Worm (Caenorhabditis elegans): Measurements from ENCODE around the gene rpl-42.

The rpl-42 gene

ce11 chrII:11103052-11103451 is 10.5 kb downstream of the rpl-42 start:
- TF ChIP-seq nhr-11 (tag; optimal IDR thresholded peaks at IDR 0.05), result no peak
- no peak for TF ChIP-seq efl-3 (GFP tag; optimal IDR thresholded peaks at IDR 0.05)
- TF ChIP-seq elt-3 (tag; optimal IDR thresholded peaks at IDR 0.05), result peak in 2 of 6 experiments; percentile 10 to 39
- no peak for TF ChIP-seq nhr-76 (tag; optimal IDR thresholded peaks at IDR 0.05)
- no peak for TF ChIP-seq sptf-1 (tag; optimal IDR thresholded peaks at IDR 0.05)
- peak; percentile 70 for TF ChIP-seq snu-23 (GFP tag; optimal IDR thresholded peaks at IDR 0.05)
- no peak for TF ChIP-seq hpl-2 (GFP tag; optimal IDR thresholded peaks at IDR 0.05)
- no peak for TF ChIP-seq vab-15 (tag; optimal IDR thresholded peaks at IDR 0.05)
- TF ChIP-seq ceh-8 (GFP tag; optimal IDR thresholded peaks at IDR 0.05), result no peak
- TF ChIP-seq mab-9 (GFP tag; IDR thresholded peaks at IDR 0.05), result no peak
- no peak for TF ChIP-seq pag-3 (tag; optimal IDR thresholded peaks at IDR 0.05; ENCODE audit: borderline replicate concordance, insufficient read depth)
- TF ChIP-seq nhr-20 (tag; optimal IDR thresholded peaks at IDR 0.05), result peak; percentile 68
- TF ChIP-seq blmp-1 (tag; optimal IDR thresholded peaks at IDR 0.05), result peak; percentile 78
- no peak for TF ChIP-seq unc-30 (tag; optimal IDR thresholded peaks at IDR 0.05)
- TF ChIP-seq Y116A8C.19 (tag; optimal IDR thresholded peaks at IDR 0.05; ENCODE audit: borderline replicate concordance), result no peak
- TF ChIP-seq nhr-90 (tag; optimal IDR thresholded peaks at IDR 0.05; ENCODE audit: poor library complexity), result peak; percentile 32
- TF ChIP-seq sox-4 (tag; optimal IDR thresholded peaks at IDR 0.05), result no peak
- TF ChIP-seq ceh-63 (GFP tag; optimal IDR thresholded peaks at IDR 0.05), result no peak
- peak; percentile 10 for TF ChIP-seq lin-15B (tag; optimal IDR thresholded peaks at IDR 0.05)
- TF ChIP-seq lin-35 (GFP tag; optimal IDR thresholded peaks at IDR 0.05), result peak; percentile 74 to 85
- TF ChIP-seq fos-1 (tag; optimal IDR thresholded peaks at IDR 0.05), result no peak
- TF ChIP-seq nhr-77 (tag; optimal IDR thresholded peaks at IDR 0.05), result peak; percentile 32
- no peak for TF ChIP-seq pqm-1 (tag; optimal IDR thresholded peaks at IDR 0.05)
- TF ChIP-seq C16A3.4 (tag; optimal IDR thresholded peaks at IDR 0.05), result peak; percentile 72
- no peak for TF ChIP-seq fkh-4 (tag; optimal IDR thresholded peaks at IDR 0.05; ENCODE audit: borderline replicate concordance)
- TF ChIP-seq ets-5 (GFP tag; IDR thresholded peaks at IDR 0.05), result no peak
- TF ChIP-seq elt-2 (tag; optimal IDR thresholded peaks at IDR 0.05), result no peak
- no peak for TF ChIP-seq C04F5.9 (tag; optimal IDR thresholded peaks at IDR 0.05)
- TF ChIP-seq nhr-19 (GFP tag; conservative IDR thresholded peaks at IDR 0.05), result peak; percentile 6; the same call in 1 of the 2 replicates
- TF ChIP-seq unc-62 (GFP tag; optimal IDR thresholded peaks at IDR 0.05), result no peak
- TF ChIP-seq mdl-1 (tag; optimal IDR thresholded peaks at IDR 0.05), result peak in 1 of 2 experiments; percentile 51
- no peak for TF ChIP-seq grh-1 (GFP tag; IDR thresholded peaks at IDR 0.05)
- no peak for TF ChIP-seq nhr-28 (tag; optimal IDR thresholded peaks at IDR 0.05)
- TF ChIP-seq isw-1 (GFP tag; IDR thresholded peaks at IDR 0.05), result peak; percentile 26
- no peak for TF ChIP-seq jun-1 (tag; optimal IDR thresholded peaks at IDR 0.05)
- no peak for TF ChIP-seq ztf-11 (tag; optimal IDR thresholded peaks at IDR 0.05)
- TF ChIP-seq hlh-17 (GFP tag; optimal IDR thresholded peaks at IDR 0.05; ENCODE audit: borderline replicate concordance), result no peak
- no peak for TF ChIP-seq sup-37 (GFP tag; optimal IDR thresholded peaks at IDR 0.05)
- no peak for TF ChIP-seq egl-13 (tag; optimal IDR thresholded peaks at IDR 0.05)
- no peak for TF ChIP-seq fkh-10 (GFP tag; optimal IDR thresholded peaks at IDR 0.05)
- TF ChIP-seq lir-3 (tag; optimal IDR thresholded peaks at IDR 0.05; ENCODE audit: poor library complexity), result no peak
- peak; percentile 22 for TF ChIP-seq tbx-2 (tag; optimal IDR thresholded peaks at IDR 0.05)
- no peak for TF ChIP-seq ceh-88 (GFP tag; IDR thresholded peaks at IDR 0.05)
- TF ChIP-seq zag-1 (tag; optimal IDR thresholded peaks at IDR 0.05), result no peak
- TF ChIP-seq lin-13 (GFP tag; optimal IDR thresholded peaks at IDR 0.05), result peak; percentile 55
- TF ChIP-seq ceh-82 (tag; optimal IDR thresholded peaks at IDR 0.05), result peak in 2 of 3 experiments; percentile 9 to 73
- TF ChIP-seq aly-2 (tag; optimal IDR thresholded peaks at IDR 0.05), result no peak
- no peak for TF ChIP-seq tlp-1 (tag; optimal IDR thresholded peaks at IDR 0.05)
- TF ChIP-seq zip-4 (GFP tag; optimal IDR thresholded peaks at IDR 0.05), result no peak
- TF ChIP-seq skn-1 (tag; optimal IDR thresholded peaks at IDR 0.05), result peak; percentile 78
- TF ChIP-seq lsy-2 (tag; optimal IDR thresholded peaks at IDR 0.05), result peak; percentile 67 to 88
- no peak for TF ChIP-seq nhr-84 (tag; optimal IDR thresholded peaks at IDR 0.05)
- peak; percentile 80 for TF ChIP-seq nhr-85 (tag)
